Fruit fly (Drosophila melanogaster) Kc167 (cell line): Measurements from ENCODE around the gene GstD6.

Experiments
- Sin3A ChIP-seq: fragments of >200 bp; optimal IDR thresholded peaks from 2 replicates; lab custom pipeline; 2018; ENCODE audit warnings: missing external identifiers
- h ChIP-seq: fragments of >200 bp; optimal IDR thresholded peaks from 3 replicates; lab custom pipeline; 2018; ENCODE audit warnings: missing external identifiers
- insv ChIP-seq: fragments of >200 bp; optimal IDR thresholded peaks from 3 replicates; lab custom pipeline; 2018; ENCODE audit warnings: missing external identifiers
- psq ChIP-seq: fragments of >200 bp; optimal IDR thresholded peaks from 2 replicates; lab custom pipeline; 2017; ENCODE audit warnings: missing external identifiers

DNA sequence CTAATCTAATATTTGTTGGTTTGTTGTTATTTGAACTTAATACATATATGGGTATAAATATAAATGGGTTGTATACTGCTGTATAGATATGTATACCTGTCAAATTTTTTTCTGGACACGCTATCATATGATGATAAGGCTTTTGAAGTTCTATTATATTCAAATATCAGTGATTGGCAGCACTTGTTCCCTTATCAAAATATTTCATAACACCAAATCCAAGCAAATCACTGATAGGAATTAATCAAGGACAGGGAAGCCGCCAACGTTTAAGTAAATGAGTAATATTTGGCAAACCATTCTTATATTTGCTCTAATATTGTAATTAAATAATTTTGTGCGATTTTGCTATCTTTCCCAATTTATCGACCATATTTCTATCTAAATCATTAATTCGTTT is 2.3 kb downstream of the GstD6 start:
- TF ChIP-seq Sin3A (lab: Kevin White, UChicago) (no peak), psq (lab: Kevin White, UChicago) (no peak), h (no peak), insv (no peak)
